Fruit fly (Drosophila melanogaster) whole organism, embryonic: ENCODE data around the gene CG18081.

Source experiments
- Atf-2 ChIP-seq: fragments of 200-800 bp; sonication (Bioruptor generic); optimal IDR thresholded peaks from 2 replicates; lab custom pipeline; 2016; ENCODE audit warnings: missing biosample characterization, missing genetic modification characterization
- CG10366 ChIP-seq: fragments of 200-800 bp; sonication (Bioruptor generic); IDR thresholded peaks from 2 replicates; pipeline ENCODE4 v1.3.6; 2022; ENCODE audit warnings: missing biosample characterization, missing genetic modification characterization
- CG10431 ChIP-seq: fragments of 200-800 bp; sonication (Bioruptor generic); optimal IDR thresholded peaks from 3 replicates; lab custom pipeline; 2018; ENCODE audit warnings: missing biosample characterization, mild to moderate bottlenecking, missing genetic modification characterization
- CG12104 ChIP-seq: fragments of 200-800 bp; sonication (Bioruptor generic); optimal IDR thresholded peaks from 3 replicates; lab custom pipeline; 2016; ENCODE audit warnings: missing biosample characterization, missing genetic modification characterization
- CG12942 ChIP-seq: fragments of 200-800 bp; sonication (Bioruptor generic); optimal IDR thresholded peaks from 3 replicates; lab custom pipeline; 2016; ENCODE audit warnings: missing biosample characterization, missing genetic modification characterization
- CG13775 ChIP-seq: fragments of 200-800 bp; sonication (Bioruptor generic); optimal IDR thresholded peaks from 3 replicates; lab custom pipeline; 2017; ENCODE audit warnings: missing biosample characterization, mild to moderate bottlenecking, missing genetic modification characterization
- CG14050 ChIP-seq: fragments of 200-800 bp; sonication (Bioruptor generic); IDR thresholded peaks from 3 replicates; pipeline ENCODE4 v1.3.6; 2022; ENCODE audit warnings: missing biosample characterization, missing genetic modification characterization
- CG17568 ChIP-seq: fragments of 200-800 bp; sonication (Bioruptor generic); optimal IDR thresholded peaks from 2 replicates; lab custom pipeline; 2018; ENCODE audit warnings: missing biosample characterization, mild to moderate bottlenecking, missing genetic modification characterization, moderate library complexity
- CG2202 ChIP-seq: fragments of 200-800 bp; sonication (Bioruptor generic); optimal IDR thresholded peaks from 2 replicates; lab custom pipeline; 2018; ENCODE audit warnings: missing biosample characterization, mild to moderate bottlenecking, missing genetic modification characterization
- CG2712 ChIP-seq: fragments of 200-800 bp; optimal IDR thresholded peaks from 3 replicates; lab custom pipeline; 2019; ENCODE audit warnings: missing biosample characterization, mild to moderate bottlenecking, missing genetic modification characterization, moderate library complexity
- CG31365 ChIP-seq: fragments of 200-800 bp; sonication (Bioruptor generic); optimal IDR thresholded peaks from 2 replicates; lab custom pipeline; 2018; ENCODE audit warnings: missing biosample characterization, mild to moderate bottlenecking, missing genetic modification characterization
- CG34422 ChIP-seq: fragments of 200-800 bp; sonication (Bioruptor generic); IDR thresholded peaks from 3 replicates; pipeline ENCODE4 v1.3.6; 2022; ENCODE audit warnings: missing biosample characterization, missing genetic modification characterization
- CG7786 ChIP-seq: fragments of 200-800 bp; sonication (Bioruptor generic); optimal IDR thresholded peaks from 2 replicates; lab custom pipeline; 2016; ENCODE audit warnings: missing biosample characterization, missing genetic modification characterization
- CG7839 ChIP-seq: fragments of 200-800 bp; sonication (Bioruptor generic); optimal IDR thresholded peaks from 3 replicates; lab custom pipeline; 2018; ENCODE audit warnings: missing biosample characterization, mild to moderate bottlenecking, missing genetic modification characterization, moderate library complexity
- CG8388 ChIP-seq: fragments of 200-800 bp; sonication (Bioruptor generic); optimal IDR thresholded peaks from 2 replicates; lab custom pipeline; 2019; ENCODE audit warnings: missing biosample characterization, mild to moderate bottlenecking, missing genetic modification characterization, moderate library complexity
- CG8924 ChIP-seq: fragments of 200-800 bp; optimal IDR thresholded peaks from 3 replicates; lab custom pipeline; 2019; ENCODE audit warnings: missing biosample characterization, mild to moderate bottlenecking, missing genetic modification characterization, moderate library complexity
- CG9215 ChIP-seq: fragments of 200-800 bp; sonication (Bioruptor generic); IDR thresholded peaks from 2 replicates; pipeline ENCODE4 v1.3.6; 2022; ENCODE audit warnings: missing biosample characterization, missing genetic modification characterization
- CG9817 ChIP-seq: fragments of 200-800 bp; sonication (Bioruptor generic); optimal IDR thresholded peaks from 2 replicates; lab custom pipeline; 2018; ENCODE audit warnings: missing biosample characterization, mild to moderate bottlenecking, missing genetic modification characterization, moderate library complexity
- Dek ChIP-seq: fragments of 200-800 bp; sonication (Bioruptor generic); optimal IDR thresholded peaks from 3 replicates; lab custom pipeline; 2019; ENCODE audit warnings: missing biosample characterization, mild to moderate bottlenecking, missing genetic modification characterization, moderate library complexity
- Gug ChIP-seq: fragments of 200-800 bp; sonication (Bioruptor generic); IDR thresholded peaks from 4 replicates; pipeline ENCODE4 v1.3.6; 2022; ENCODE audit warnings: missing biosample characterization, missing genetic modification characterization
- HLH54F ChIP-seq: fragments of 200-800 bp; sonication (Bioruptor generic); optimal IDR thresholded peaks from 3 replicates; lab custom pipeline; 2016; ENCODE audit warnings: missing biosample characterization, missing genetic modification characterization
- HmgD ChIP-seq: fragments of 200-800 bp; sonication (Bioruptor generic); optimal IDR thresholded peaks from 3 replicates; lab custom pipeline; 2016; ENCODE audit warnings: missing biosample characterization, missing genetic modification characterization
- Hmx ChIP-seq: fragments of 200-800 bp; sonication (Bioruptor generic); optimal IDR thresholded peaks from 2 replicates; lab custom pipeline; 2016; ENCODE audit warnings: missing biosample characterization, missing genetic modification characterization
- Hr51 ChIP-seq, 2 experiments: fragments of 200-800 bp; sonication (Bioruptor generic); optimal IDR thresholded peaks; 2 replicates in 1 of 2; 3 replicates in 1 of 2; lab custom pipeline; 2016 to 2018; ENCODE audit warnings: missing biosample characterization in 2 of 2, missing genetic modification characterization in 2 of 2, mild to moderate bottlenecking in 1 of 2, moderate library complexity in 1 of 2
- Lim3 ChIP-seq: fragments of 200-800 bp; sonication (Bioruptor generic); IDR thresholded peaks from 2 replicates; pipeline ENCODE4 v1.3.6; 2022; ENCODE audit warnings: missing biosample characterization, missing genetic modification characterization
- MBD-R2 ChIP-seq: fragments of 200-800 bp; sonication (Bioruptor generic); IDR thresholded peaks from 2 replicates; pipeline ENCODE4 v1.3.6; 2022; ENCODE audit warnings: missing biosample characterization, missing genetic modification characterization
- Myb ChIP-seq: fragments of 200-800 bp; sonication (Bioruptor generic); optimal IDR thresholded peaks from 2 replicates; lab custom pipeline; 2016; ENCODE audit warnings: missing biosample characterization, missing genetic modification characterization
- Nf-YB ChIP-seq: fragments of 200-800 bp; sonication (Bioruptor generic); optimal IDR thresholded peaks from 3 replicates; lab custom pipeline; 2019; ENCODE audit warnings: missing biosample characterization, mild to moderate bottlenecking, missing genetic modification characterization, moderate library complexity
- Six4 ChIP-seq: fragments of 200-800 bp; sonication (Bioruptor generic); optimal IDR thresholded peaks from 2 replicates; lab custom pipeline; 2016; ENCODE audit warnings: missing biosample characterization, missing genetic modification characterization
- Sox102F ChIP-seq: fragments of 200-800 bp; sonication (Bioruptor generic); optimal IDR thresholded peaks from 2 replicates; lab custom pipeline; 2018; ENCODE audit warnings: missing biosample characterization, mild to moderate bottlenecking, missing genetic modification characterization, moderate library complexity
- TFAM ChIP-seq: fragments of 200-800 bp; sonication (Bioruptor generic); optimal IDR thresholded peaks from 2 replicates; lab custom pipeline; 2017; ENCODE audit warnings: missing biosample characterization, missing genetic modification characterization, inconsistent platforms
- ase ChIP-seq: fragments of 200-800 bp; sonication (Bioruptor generic); IDR thresholded peaks from 3 replicates; pipeline ENCODE4 v1.3.6; 2022; ENCODE audit warnings: missing biosample characterization, missing genetic modification characterization
- az2 ChIP-seq: fragments of 200-800 bp; sonication (Bioruptor generic); optimal IDR thresholded peaks from 3 replicates; lab custom pipeline; 2016; ENCODE audit warnings: missing biosample characterization, missing genetic modification characterization
- bsh ChIP-seq, 2 experiments: fragments of 200-800 bp; sonication (Bioruptor generic); optimal IDR thresholded peaks; 2 replicates each; lab custom pipeline; 2017 to 2018; ENCODE audit warnings: mild to moderate bottlenecking in 2 of 2, missing biosample characterization in 2 of 2, missing genetic modification characterization in 2 of 2, moderate library complexity in 1 of 2
- danr ChIP-seq: fragments of 200-800 bp; sonication (Bioruptor generic); IDR thresholded peaks from 2 replicates; pipeline ENCODE4 v1.3.6; 2022; ENCODE audit warnings: missing biosample characterization, missing genetic modification characterization
- en ChIP-seq: fragments of 200-800 bp; sonication (Bioruptor generic); optimal IDR thresholded peaks from 2 replicates; lab custom pipeline; 2016; ENCODE audit warnings: missing biosample characterization, missing genetic modification characterization
- hb ChIP-seq: fragments of 200-800 bp; sonication (Bioruptor generic); IDR thresholded peaks from 3 replicates; pipeline ENCODE4 v1.3.6; 2022; ENCODE audit warnings: missing biosample characterization, missing genetic modification characterization; ENCODE audit not compliant: partially characterized antibody
- her ChIP-seq: fragments of 200-800 bp; sonication (Bioruptor generic); optimal IDR thresholded peaks from 2 replicates; lab custom pipeline; 2016; ENCODE audit warnings: missing biosample characterization, missing genetic modification characterization
- hth ChIP-seq: fragments of >200 bp; optimal IDR thresholded peaks from 2 replicates; lab custom pipeline; 2017; ENCODE audit warnings: inconsistent platforms
- insv ChIP-seq, 2 experiments: fragments of 200-800 bp; sonication (Bioruptor generic); optimal IDR thresholded peaks; 3 replicates each; lab custom pipeline; 2016 to 2018; ENCODE audit warnings: missing biosample characterization in 2 of 2, missing genetic modification characterization in 2 of 2
- kni ChIP-seq: fragments of 200-800 bp; sonication (Bioruptor generic); optimal IDR thresholded peaks from 3 replicates; lab custom pipeline; 2017; ENCODE audit warnings: mild to moderate bottlenecking, missing biosample characterization, missing genetic modification reagents, missing genetic modification characterization
- lmd ChIP-seq: fragments of 200-800 bp; sonication (Bioruptor generic); IDR thresholded peaks from 2 replicates; pipeline ENCODE4 v1.3.6; 2022; ENCODE audit warnings: missing biosample characterization, missing genetic modification characterization
- luna ChIP-seq: fragments of 200-800 bp; sonication (Bioruptor generic); optimal IDR thresholded peaks from 2 replicates; lab custom pipeline; 2016; ENCODE audit warnings: missing biosample characterization, missing genetic modification characterization
- maf-S ChIP-seq: fragments of 200-800 bp; sonication (Bioruptor generic); optimal IDR thresholded peaks from 2 replicates; lab custom pipeline; 2016; ENCODE audit warnings: missing biosample characterization, missing genetic modification characterization
- mam ChIP-seq: fragments of 200-800 bp; sonication (Bioruptor generic); optimal IDR thresholded peaks from 3 replicates; lab custom pipeline; 2016; ENCODE audit warnings: missing biosample characterization, missing genetic modification characterization
- mirr ChIP-seq: fragments of 200-800 bp; sonication (Bioruptor generic); optimal IDR thresholded peaks from 3 replicates; lab custom pipeline; 2018; ENCODE audit warnings: missing biosample characterization, mild to moderate bottlenecking, missing genetic modification characterization
- peb ChIP-seq: fragments of 200-800 bp; sonication (Bioruptor generic); IDR thresholded peaks from 2 replicates; pipeline ENCODE4 v1.3.6; 2022; ENCODE audit warnings: missing biosample characterization, missing genetic modification characterization
- ranshi ChIP-seq: fragments of 200-800 bp; sonication (Bioruptor generic); IDR thresholded peaks from 2 replicates; pipeline ENCODE4 v1.3.6; 2022; ENCODE audit warnings: missing biosample characterization, missing genetic modification characterization
- schlank ChIP-seq: fragments of 200-800 bp; sonication (Bioruptor generic); optimal IDR thresholded peaks from 2 replicates; lab custom pipeline; 2018; ENCODE audit warnings: missing biosample characterization, mild to moderate bottlenecking, missing genetic modification characterization
- shn ChIP-seq: fragments of 200-800 bp; sonication (Bioruptor generic); optimal IDR thresholded peaks from 3 replicates; lab custom pipeline; 2016; ENCODE audit warnings: missing biosample characterization, missing genetic modification characterization
- stwl ChIP-seq: fragments of 200-800 bp; sonication (Bioruptor generic); optimal IDR thresholded peaks from 3 replicates; lab custom pipeline; 2018; ENCODE audit warnings: missing biosample characterization, mild to moderate bottlenecking, missing genetic modification characterization, moderate library complexity
- wor ChIP-seq: fragments of 200-800 bp; sonication (Bioruptor generic); IDR thresholded peaks from 2 replicates; pipeline ENCODE4 v1.3.6; 2022; ENCODE audit warnings: missing biosample characterization, missing genetic modification characterization
- z ChIP-seq: fragments of 200-800 bp; sonication (Bioruptor generic); IDR thresholded peaks from 3 replicates; pipeline ENCODE4 v1.3.6; 2022; ENCODE audit warnings: missing biosample characterization, missing genetic modification characterization

Gene CG18081

dm6 chr3L:15832146-15832545, 3.0 kb downstream of the CG18081 start, which contains the start of gene CG12713 (continued):
- TF ChIP-seq CG10366 (GFP tag; lab: Robert Waterston, UW): no peak
- no peak for TF ChIP-seq CG9215 (GFP tag; lab: Robert Waterston, UW)
- TF ChIP-seq Gug: no peak
- no peak for TF ChIP-seq kni
- peak; percentile 24 for TF ChIP-seq CG2202
- no peak for TF ChIP-seq peb (GFP tag; lab: Robert Waterston, UW)
- peak; percentile 44 for TF ChIP-seq CG2712 (tag; lab: Kevin White, UChicago)
- TF ChIP-seq Six4 (GFP tag; lab: Kevin White, UChicago): peak; percentile 8
- TF ChIP-seq CG9817 (tag; lab: Kevin White, UChicago): no peak
- no peak for TF ChIP-seq hth (lab: Kevin White, UChicago)
- no peak for TF ChIP-seq wor (GFP tag; lab: Robert Waterston, UW)
- peak; percentile 50 for TF ChIP-seq mam (GFP tag; lab: Kevin White, UChicago)
- no peak for TF ChIP-seq CG14050 (GFP tag; lab: Robert Waterston, UW)
- no peak for TF ChIP-seq CG8388 (GFP tag; lab: Kevin White, UChicago)
- TF ChIP-seq Hr51 (GFP tag; optimal IDR thresholded peaks at IDR 0.05; lab: Kevin White, UChicago): no peak
- TF ChIP-seq Lim3 (GFP tag; lab: Robert Waterston, UW): no peak
- TF ChIP-seq z: no peak
- TF ChIP-seq CG8924 (tag; lab: Kevin White, UChicago): peak; percentile 17
- no peak for TF ChIP-seq CG34422 (GFP tag; lab: Robert Waterston, UW)
- no peak for TF ChIP-seq ranshi
- no peak for TF ChIP-seq Nf-YB
- TF ChIP-seq HLH54F (GFP tag; lab: Kevin White, UChicago): peak; percentile 20
- TF ChIP-seq bsh (GFP tag; optimal IDR thresholded peaks at IDR 0.05; lab: Kevin White, UChicago): no peak
- no peak for TF ChIP-seq danr
- TF ChIP-seq en (GFP tag; lab: Kevin White, UChicago): no peak
- peak; percentile 87 for TF ChIP-seq MBD-R2 (GFP tag; lab: Robert Waterston, UW)
- peak; percentile 16 for TF ChIP-seq HmgD (GFP tag; lab: Kevin White, UChicago)
- no peak for TF ChIP-seq Atf-2
- peak; percentile 74 for TF ChIP-seq Myb (GFP tag; lab: Kevin White, UChicago)
- no peak for TF ChIP-seq CG12942 (GFP tag; lab: Kevin White, UChicago)
- no peak for TF ChIP-seq CG12104 (GFP tag; lab: Kevin White, UChicago)
- TF ChIP-seq CG10431 (GFP tag; lab: Kevin White, UChicago): no peak
- TF ChIP-seq Hmx (GFP tag; lab: Kevin White, UChicago): no peak
- TF ChIP-seq CG7786 (GFP tag; lab: Kevin White, UChicago): no peak
- no peak for TF ChIP-seq CG13775 (GFP tag; lab: Kevin White, UChicago)
- no peak for TF ChIP-seq az2 (GFP tag; lab: Kevin White, UChicago)
- peak; percentile 84 for TF ChIP-seq hb
- no peak for TF ChIP-seq TFAM (GFP tag; lab: Kevin White, UChicago)
- TF ChIP-seq Dek (tag; lab: Kevin White, UChicago): no peak
- no peak for TF ChIP-seq lmd (GFP tag; lab: Robert Waterston, UW)
- TF ChIP-seq maf-S (GFP tag; lab: Kevin White, UChicago): peak; percentile 6
- no peak for TF ChIP-seq luna (GFP tag; lab: Kevin White, UChicago)
- TF ChIP-seq insv (GFP tag; optimal IDR thresholded peaks at IDR 0.05; lab: Kevin White, UChicago): peak in 1 of 2 experiments; percentile 22
- peak; percentile 84 for TF ChIP-seq stwl (tag; lab: Kevin White, UChicago)
- no peak for TF ChIP-seq CG31365 (tag; lab: Kevin White, UChicago)
- no peak for TF ChIP-seq shn (GFP tag; lab: Kevin White, UChicago)
- no peak for TF ChIP-seq mirr
- TF ChIP-seq CG17568 (GFP tag; lab: Kevin White, UChicago): no peak
- no peak for TF ChIP-seq Sox102F (GFP tag; lab: Kevin White, UChicago)
- TF ChIP-seq ase: no peak
- TF ChIP-seq schlank: no peak
- TF ChIP-seq CG7839 (tag; lab: Kevin White, UChicago): no peak
- peak; percentile 13 for TF ChIP-seq her (GFP tag; lab: Kevin White, UChicago)
